Worm (Caenorhabditis elegans): ENCODE results near the gene ZK1251.3.

ce11 chrIV:9675572-9675971, 7.9 kb upstream of the ZK1251.3 start, which contains the start of gene nhr-34:
- TF ChIP-seq fkh-10 (GFP tag; optimal IDR thresholded peaks at IDR 0.05) (no peak), Y105C5A.15 (GFP tag; IDR thresholded peaks at IDR 0.05) (no peak), nhr-10 (tag; optimal IDR thresholded peaks at IDR 0.05) (no peak), snpc-4 (tag; optimal IDR thresholded peaks at IDR 0.05) (no peak), ama-1 (optimal IDR thresholded peaks at IDR 0.05) (no peak), fos-1 (tag; optimal IDR thresholded peaks at IDR 0.05) (no peak), nhr-77 (tag; optimal IDR thresholded peaks at IDR 0.05) (no peak)

All from whole organism, L4 larva.